Worm (Caenorhabditis elegans) whole organism, L1 larva: Measurements from ENCODE around the gene dlst-1.
A peak's percentile ranks its signal among the peaks of the same experiment; 100 is the strongest.

ENCODE experiments used
- F16B12.6 ChIP-seq: fragments of 150-350 bp; optimal IDR thresholded peaks from 2 replicates; lab custom pipeline; 2014; ENCODE audit warnings: missing biosample characterization, missing genetic modification characterization
- ama-1 ChIP-seq: fragments of 150-350 bp; optimal IDR thresholded peaks from 2 replicates; lab custom pipeline; 2014
- blmp-1 ChIP-seq: fragments of 150-350 bp; optimal IDR thresholded peaks from 2 replicates; lab custom pipeline; 2014; ENCODE audit warnings: missing biosample characterization, missing genetic modification characterization
- ceh-8 ChIP-seq: fragments of 200-800 bp; sonication (Bioruptor generic); optimal IDR thresholded peaks from 2 replicates; lab custom pipeline; 2018; ENCODE audit warnings: mild to moderate bottlenecking, missing genetic modification characterization, moderate library complexity, missing compliant biosample characterization
- dpl-1 ChIP-seq, 3 experiments: fragments of 150-350 bp in 2 of 3; sonication (generic microtip) in 1 of 3; optimal IDR thresholded peaks; 2 replicates each; lab custom pipeline; 2014 to 2017; ENCODE audit warnings: missing biosample characterization in 3 of 3, missing genetic modification characterization in 3 of 3, missing genetic modification reagents in 3 of 3
- dsc-1 ChIP-seq: sonication (generic microtip); optimal IDR thresholded peaks from 2 replicates; lab custom pipeline; 2016; ENCODE audit warnings: mild to moderate bottlenecking, missing genetic modification characterization, missing compliant biosample characterization
- efl-1 ChIP-seq, 4 experiments: fragments of 150-350 bp; optimal IDR thresholded peaks in 3 of 4; peaks in 1 of 4; 1 replicate in 1 of 4; 2 replicates in 3 of 4; lab custom pipeline; 2014; ENCODE audit warnings: missing biosample characterization in 2 of 4, missing genetic modification characterization in 2 of 4, missing genetic modification reagents in 2 of 4
- egl-27 ChIP-seq, 2 experiments: fragments of 150-350 bp in 1 of 2; sonication (generic microtip); optimal IDR thresholded peaks; 3 replicates each; lab custom pipeline; 2017 to 2018; ENCODE audit warnings: missing biosample characterization in 2 of 2, missing genetic modification characterization in 2 of 2, missing genetic modification reagents in 2 of 2
- elt-2 ChIP-seq: sonication (generic microtip); optimal IDR thresholded peaks from 2 replicates; lab custom pipeline; 2016; ENCODE audit warnings: missing genetic modification characterization, mild to moderate bottlenecking, inconsistent platforms, missing compliant biosample characterization, missing genetic modification reagents
- elt-3 ChIP-seq, 6 experiments: fragments of 150-350 bp in 1 of 6; sonication (generic microtip); optimal IDR thresholded peaks; 2 replicates each; lab custom pipeline; 2017 to 2018; ENCODE audit warnings: missing biosample characterization in 6 of 6, missing genetic modification characterization in 6 of 6, inconsistent platforms in 1 of 6
- ets-5 ChIP-seq: fragments of 200-800 bp; sonication (Bioruptor generic); IDR thresholded peaks from 2 replicates; pipeline ENCODE4 v1.3.6; 2022; ENCODE audit warnings: missing genetic modification characterization, missing compliant biosample characterization
- fkh-4 ChIP-seq: sonication (generic microtip); optimal IDR thresholded peaks from 2 replicates; lab custom pipeline; 2016; ENCODE audit warnings: missing compliant biosample characterization, missing genetic modification characterization, borderline replicate concordance
- fkh-8 ChIP-seq: sonication (generic microtip); optimal IDR thresholded peaks from 2 replicates; lab custom pipeline; 2016; ENCODE audit warnings: mild to moderate bottlenecking, missing genetic modification characterization, missing compliant biosample characterization
- isw-1 ChIP-seq: fragments of 200-800 bp; sonication (Bioruptor generic); IDR thresholded peaks from 2 replicates; pipeline ENCODE4 v1.3.6; 2022; ENCODE audit warnings: missing genetic modification characterization, missing compliant biosample characterization
- lin-14 ChIP-seq: fragments of 200-800 bp; sonication (Bioruptor generic); optimal IDR thresholded peaks from 2 replicates; lab custom pipeline; 2018; ENCODE audit warnings: mild to moderate bottlenecking, missing genetic modification characterization, moderate library complexity, missing compliant biosample characterization
- lin-35 ChIP-seq, 2 experiments: fragments of 150-350 bp; optimal IDR thresholded peaks; 2 replicates each; lab custom pipeline; 2014; ENCODE audit warnings: missing biosample characterization in 2 of 2, missing genetic modification characterization in 2 of 2, missing genetic modification reagents in 2 of 2
- lin-39 ChIP-seq: fragments of 150-350 bp; optimal IDR thresholded peaks from 2 replicates; lab custom pipeline; 2014; ENCODE audit warnings: missing biosample characterization, missing genetic modification reagents, missing genetic modification characterization
- mep-1 ChIP-seq: fragments of 150-350 bp; optimal IDR thresholded peaks from 2 replicates; lab custom pipeline; 2014; ENCODE audit warnings: missing biosample characterization, missing genetic modification characterization
- nhr-19 ChIP-seq: fragments of 200-800 bp; sonication (Bioruptor generic); conservative IDR thresholded peaks from 2 replicates; pipeline ENCODE4 v1.3.6; 2022; ENCODE audit warnings: missing genetic modification characterization, missing compliant biosample characterization
- nhr-20 ChIP-seq: sonication (generic microtip); optimal IDR thresholded peaks from 2 replicates; lab custom pipeline; 2016; ENCODE audit warnings: mild to moderate bottlenecking, missing genetic modification characterization, missing compliant biosample characterization
- nhr-71 ChIP-seq: sonication (generic microtip); optimal IDR thresholded peaks from 2 replicates; lab custom pipeline; 2016; ENCODE audit warnings: mild to moderate bottlenecking, missing genetic modification characterization, moderate library complexity, missing compliant biosample characterization
- nhr-85 ChIP-seq: sonication (generic microtip); peaks from one replicate; lab custom pipeline; 2016; ENCODE audit warnings: missing genetic modification characterization, inconsistent platforms, missing compliant biosample characterization
- nhr-90 ChIP-seq: sonication (generic microtip); optimal IDR thresholded peaks from 2 replicates; lab custom pipeline; 2016; ENCODE audit warnings: mild to moderate bottlenecking, missing genetic modification characterization, missing compliant biosample characterization; ENCODE audit not compliant: poor library complexity
- pag-3 ChIP-seq: sonication (generic microtip); optimal IDR thresholded peaks from 2 replicates; lab custom pipeline; 2017; ENCODE audit warnings: missing genetic modification characterization, mild to moderate bottlenecking, missing compliant biosample characterization, antibody characterized with exemption, borderline replicate concordance; ENCODE audit not compliant: insufficient read depth
- rnt-1 ChIP-seq: sonication (generic microtip); optimal IDR thresholded peaks from 2 replicates; lab custom pipeline; 2016; ENCODE audit warnings: mild to moderate bottlenecking, missing genetic modification characterization, moderate library complexity, missing compliant biosample characterization
- snpc-4 ChIP-seq: fragments of 150-350 bp; optimal IDR thresholded peaks from 2 replicates; lab custom pipeline; 2014; ENCODE audit warnings: missing biosample characterization, missing genetic modification characterization
- snu-23 ChIP-seq: sonication (generic microtip); optimal IDR thresholded peaks from 2 replicates; lab custom pipeline; 2016; ENCODE audit warnings: missing genetic modification characterization, missing compliant biosample characterization
- sptf-1 ChIP-seq: fragments of 150-350 bp; optimal IDR thresholded peaks from 2 replicates; lab custom pipeline; 2014; ENCODE audit warnings: missing biosample characterization, missing genetic modification characterization
- tbx-2 ChIP-seq: sonication (generic microtip); optimal IDR thresholded peaks from 2 replicates; lab custom pipeline; 2016; ENCODE audit warnings: missing genetic modification characterization, missing compliant biosample characterization
- tlp-1 ChIP-seq: fragments of 150-350 bp; optimal IDR thresholded peaks from 2 replicates; lab custom pipeline; 2014; ENCODE audit warnings: missing biosample characterization, missing genetic modification characterization
- unc-98 ChIP-seq: fragments of 200-800 bp; sonication (Bioruptor generic); IDR thresholded peaks from 2 replicates; pipeline ENCODE4 v1.3.6; 2022; ENCODE audit warnings: missing genetic modification characterization, missing compliant biosample characterization
- zip-4 ChIP-seq: fragments of 200-800 bp; sonication (Bioruptor generic); optimal IDR thresholded peaks from 2 replicates; lab custom pipeline; 2018; ENCODE audit warnings: mild to moderate bottlenecking, missing genetic modification characterization, moderate library complexity, missing compliant biosample characterization

dlst-1 gene

ce11 chrV:6758017-6758416 lies 49.1 kb upstream of the dlst-1 start, which contains the start of gene dbl-1:
dbl-1 (plus strand) TSS chrV:6758135.
- TF ChIP-seq unc-98 (no peak), egl-27 (tag; optimal IDR thresholded peaks at IDR 0.05; lab: Kevin White, UChicago) (no peak), efl-1 (optimal IDR thresholded peaks at IDR 0.05; lab: Kevin White, UChicago) (no peak), efl-1 (GFP tag; optimal IDR thresholded peaks at IDR 0.05 in 1 of 2; lab: Kevin White, UChicago) (peak in 1 of 2 experiments; percentile 11), blmp-1 (no peak), mep-1 (no peak), ets-5 (GFP tag; lab: Robert Waterston, UW) (no peak)

ce11 chrV:6753257-6753656 lies 44.4 kb upstream of the dlst-1 start:
- TF ChIP-seq nhr-90, result no peak
- TF ChIP-seq fkh-4 (tag; lab: Kevin White, UChicago), result peak; percentile 73
- no peak for TF ChIP-seq nhr-20 (tag; lab: Kevin White, UChicago)
- TF ChIP-seq nhr-71 (tag; lab: Kevin White, UChicago), result no peak
- no peak for TF ChIP-seq zip-4 (GFP tag; lab: Kevin White, UChicago)
- no peak for TF ChIP-seq tlp-1 (tag; lab: Kevin White, UChicago)
- TF ChIP-seq ceh-8 (GFP tag; lab: Kevin White, UChicago), result no peak
- TF ChIP-seq F16B12.6 (tag; lab: Kevin White, UChicago), result no peak
- TF ChIP-seq snpc-4 (tag; lab: Kevin White, UChicago), result no peak
- TF ChIP-seq rnt-1 (tag; lab: Kevin White, UChicago), result no peak
- no peak for TF ChIP-seq lin-39
- no peak for TF ChIP-seq sptf-1 (tag; lab: Kevin White, UChicago)
- TF ChIP-seq mep-1, result no peak
- TF ChIP-seq tbx-2 (tag; lab: Kevin White, UChicago), result no peak
- TF ChIP-seq fkh-8 (tag; lab: Kevin White, UChicago), result no peak
- no peak for TF ChIP-seq isw-1
- peak; percentile 84 for TF ChIP-seq dsc-1 (tag; lab: Kevin White, UChicago)
- no peak for TF ChIP-seq ama-1 (lab: Kevin White, UChicago)

- peak; percentile 74 for TF ChIP-seq lin-14 (GFP tag; lab: Kevin White, UChicago)
- TF ChIP-seq pag-3 (tag; lab: Kevin White, UChicago), result peak; percentile 9
- no peak for TF ChIP-seq efl-1 (optimal IDR thresholded peaks at IDR 0.05; lab: Kevin White, UChicago)
- peak in 1 of 2 experiments; percentile 64 for TF ChIP-seq efl-1 (GFP tag; optimal IDR thresholded peaks at IDR 0.05 in 1 of 2; lab: Kevin White, UChicago)
- TF ChIP-seq nhr-20 (tag; lab: Kevin White, UChicago), result peak; percentile 11
- no peak for TF ChIP-seq elt-2 (tag; lab: Kevin White, UChicago)
- TF ChIP-seq dpl-1 (GFP tag; optimal IDR thresholded peaks at IDR 0.05; lab: Kevin White, UChicago), result no peak
- peak; percentile 68 for TF ChIP-seq nhr-71 (tag; lab: Kevin White, UChicago)
- peak; percentile 51 for TF ChIP-seq nhr-19
- peak; percentile 19 for TF ChIP-seq rnt-1 (tag; lab: Kevin White, UChicago)
- peak; percentile 6 for TF ChIP-seq snu-23 (GFP tag; lab: Kevin White, UChicago)
- TF ChIP-seq, all 84 proteins: peak for 8
Measured at ce11 chrV:6751493-6752100, 42.7 kb upstream of the dlst-1 start.

ce11 chrV:6744774-6745173 lies 35.9 kb upstream of the dlst-1 start, which contains the start of gene T25F10.3:
T25F10.3 (plus strand) TSS chrV:6745081.
- TF ChIP-seq lin-35 (GFP tag; optimal IDR thresholded peaks at IDR 0.05; lab: Kevin White, UChicago) (no peak), nhr-85 (tag; lab: Kevin White, UChicago) (peak; percentile 4), blmp-1 (peak; percentile 79)

ce11 chrV:6736877-6737276 lies 28.0 kb upstream of the dlst-1 start:
- TF ChIP-seq nhr-85 (tag; lab: Kevin White, UChicago) (peak; percentile 71), blmp-1 (peak; percentile 92), sptf-1 (tag; lab: Kevin White, UChicago) (no peak), F16B12.6 (tag; lab: Kevin White, UChicago) (no peak), elt-3 (tag; optimal IDR thresholded peaks at IDR 0.05; lab: Kevin White, UChicago) (peak in 1 of 6 experiments; percentile 81), tbx-2 (tag; lab: Kevin White, UChicago) (no peak), lin-14 (GFP tag; lab: Kevin White, UChicago) (peak; percentile 42), pag-3 (tag; lab: Kevin White, UChicago) (peak; percentile 35), lin-39 (no peak), isw-1 (no peak)
